Worm (Caenorhabditis elegans): ENCODE data around the gene fah-1.

- TF ChIP-seq ztf-23 (GFP tag; IDR thresholded peaks at IDR 0.05) (no peak), tab-1 (GFP tag; IDR thresholded peaks at IDR 0.05) (no peak), flt-1 (GFP tag; IDR thresholded peaks at IDR 0.05) (no peak)
Measured at ce11 chrX:6458001-6458400, 9.3 kb upstream of the fah-1 start.
